Fruit fly (Drosophila melanogaster) whole organism, embryonic: ENCODE data around the gene CG1307.

ENCODE experiments used
- CG10267 ChIP-seq: fragments of 200-800 bp; sonication (Bioruptor generic); optimal IDR thresholded peaks from 2 replicates; lab custom pipeline; 2018; ENCODE audit warnings: missing biosample characterization, mild to moderate bottlenecking, missing genetic modification characterization, moderate library complexity
- CG10462 ChIP-seq: fragments of 200-800 bp; sonication (Bioruptor generic); optimal IDR thresholded peaks from 2 replicates; lab custom pipeline; 2016; ENCODE audit warnings: missing biosample characterization, missing genetic modification characterization
- CG10565 ChIP-seq: fragments of 200-800 bp; sonication (Bioruptor generic); optimal IDR thresholded peaks from 3 replicates; lab custom pipeline; 2016; ENCODE audit warnings: missing biosample characterization, mild to moderate bottlenecking, missing genetic modification characterization
- CG10654 ChIP-seq: fragments of 200-800 bp; sonication (Bioruptor generic); optimal IDR thresholded peaks from 2 replicates; lab custom pipeline; 2016; ENCODE audit warnings: missing biosample characterization, missing genetic modification characterization
- CG11093 ChIP-seq: fragments of 200-800 bp; sonication (Bioruptor generic); IDR thresholded peaks from 3 replicates; pipeline ENCODE4 v1.3.6; 2022; ENCODE audit warnings: missing biosample characterization, missing genetic modification characterization
- CG13424 ChIP-seq: fragments of 200-800 bp; sonication (Bioruptor generic); optimal IDR thresholded peaks from 2 replicates; lab custom pipeline; 2019; ENCODE audit warnings: missing biosample characterization, mild to moderate bottlenecking, missing genetic modification characterization, moderate library complexity
- CG13775 ChIP-seq: fragments of 200-800 bp; sonication (Bioruptor generic); optimal IDR thresholded peaks from 3 replicates; lab custom pipeline; 2017; ENCODE audit warnings: missing biosample characterization, mild to moderate bottlenecking, missing genetic modification characterization
- CG17328 ChIP-seq: fragments of 200-800 bp; sonication (Bioruptor generic); IDR thresholded peaks from 2 replicates; pipeline ENCODE4 v1.3.6; 2022; ENCODE audit warnings: missing biosample characterization, missing genetic modification characterization
- CG2678 ChIP-seq: fragments of 200-800 bp; sonication (Bioruptor generic); optimal IDR thresholded peaks from 3 replicates; lab custom pipeline; 2019; ENCODE audit warnings: missing biosample characterization, mild to moderate bottlenecking, missing genetic modification characterization, moderate library complexity
- CG2712 ChIP-seq: fragments of 200-800 bp; optimal IDR thresholded peaks from 3 replicates; lab custom pipeline; 2019; ENCODE audit warnings: missing biosample characterization, mild to moderate bottlenecking, missing genetic modification characterization, moderate library complexity
- CG33557 ChIP-seq: fragments of 200-800 bp; sonication (Bioruptor generic); optimal IDR thresholded peaks from 2 replicates; lab custom pipeline; 2019; ENCODE audit warnings: missing biosample characterization, mild to moderate bottlenecking, missing genetic modification characterization, moderate library complexity
- CG42726 ChIP-seq: fragments of 200-800 bp; sonication (Bioruptor generic); IDR thresholded peaks from 2 replicates; pipeline ENCODE4 v1.3.6; 2022; ENCODE audit warnings: missing biosample characterization, missing genetic modification characterization; ENCODE audit not compliant: partially characterized antibody
- CG4360 ChIP-seq: fragments of 200-800 bp; sonication (Bioruptor generic); IDR thresholded peaks from 2 replicates; pipeline ENCODE4 v1.3.6; 2022; ENCODE audit warnings: missing biosample characterization, missing genetic modification characterization
- CG4730 ChIP-seq: fragments of 200-800 bp; sonication (Bioruptor generic); IDR thresholded peaks from 2 replicates; pipeline ENCODE4 v1.3.6; 2022; ENCODE audit warnings: missing biosample characterization, missing genetic modification characterization
- CG6272 ChIP-seq: fragments of 200-800 bp; sonication (Bioruptor generic); IDR thresholded peaks from 2 replicates; pipeline ENCODE4 v1.3.6; 2022; ENCODE audit warnings: missing biosample characterization, missing genetic modification characterization
- CG6791 ChIP-seq: fragments of 200-800 bp; sonication (Bioruptor generic); IDR thresholded peaks from 3 replicates; pipeline ENCODE4 v1.3.6; 2022; ENCODE audit warnings: missing biosample characterization, missing genetic modification characterization; ENCODE audit not compliant: partially characterized antibody
- CG7357 ChIP-seq: fragments of 200-800 bp; sonication (Bioruptor generic); IDR thresholded peaks from 3 replicates; pipeline ENCODE4 v1.3.6; 2022; ENCODE audit warnings: missing biosample characterization, missing genetic modification characterization
- CG7372 ChIP-seq: fragments of 200-800 bp; sonication (Bioruptor generic); IDR thresholded peaks from 2 replicates; pipeline ENCODE4 v1.3.6; 2022; ENCODE audit warnings: missing biosample characterization, missing genetic modification characterization
- CG7963 ChIP-seq: fragments of 200-800 bp; sonication (Bioruptor generic); IDR thresholded peaks from 3 replicates; pipeline ENCODE4 v1.3.6; 2022; ENCODE audit warnings: missing biosample characterization, missing genetic modification characterization; ENCODE audit not compliant: partially characterized antibody
- CG8290 ChIP-seq, 3 experiments: fragments of 200-800 bp; sonication (Bioruptor generic); optimal IDR thresholded peaks; 2 replicates each; lab custom pipeline; 2016 to 2019; ENCODE audit warnings: missing biosample characterization in 3 of 3, missing genetic modification characterization in 3 of 3, mild to moderate bottlenecking in 2 of 3, moderate library complexity in 1 of 3
- CG8924 ChIP-seq: fragments of 200-800 bp; optimal IDR thresholded peaks from 3 replicates; lab custom pipeline; 2019; ENCODE audit warnings: missing biosample characterization, mild to moderate bottlenecking, missing genetic modification characterization, moderate library complexity
- CG9817 ChIP-seq: fragments of 200-800 bp; sonication (Bioruptor generic); optimal IDR thresholded peaks from 2 replicates; lab custom pipeline; 2018; ENCODE audit warnings: missing biosample characterization, mild to moderate bottlenecking, missing genetic modification characterization, moderate library complexity
- CoRest ChIP-seq: fragments of 200-800 bp; sonication (Bioruptor generic); optimal IDR thresholded peaks from 3 replicates; lab custom pipeline; 2018; ENCODE audit warnings: missing biosample characterization, mild to moderate bottlenecking, missing genetic modification characterization, moderate library complexity
- Ets97D ChIP-seq: fragments of 200-800 bp; sonication (Bioruptor generic); optimal IDR thresholded peaks from 3 replicates; lab custom pipeline; 2016; ENCODE audit warnings: missing biosample characterization, missing genetic modification characterization
- HLHmδ ChIP-seq: fragments of 200-800 bp; sonication (Bioruptor generic); optimal IDR thresholded peaks from 2 replicates; lab custom pipeline; 2018; ENCODE audit warnings: missing biosample characterization, mild to moderate bottlenecking, missing genetic modification characterization, moderate library complexity
- Hr51 ChIP-seq, 2 experiments: fragments of 200-800 bp; sonication (Bioruptor generic); optimal IDR thresholded peaks; 2 replicates in 1 of 2; 3 replicates in 1 of 2; lab custom pipeline; 2016 to 2018; ENCODE audit warnings: missing biosample characterization in 2 of 2, missing genetic modification characterization in 2 of 2, mild to moderate bottlenecking in 1 of 2, moderate library complexity in 1 of 2
- MTF-1 ChIP-seq: fragments of 200-800 bp; sonication (Bioruptor generic); optimal IDR thresholded peaks from 2 replicates; lab custom pipeline; 2018; ENCODE audit warnings: missing biosample characterization, mild to moderate bottlenecking, missing genetic modification characterization, borderline replicate concordance
- NC2β ChIP-seq: fragments of 200-800 bp; sonication (Bioruptor generic); optimal IDR thresholded peaks from 2 replicates; lab custom pipeline; 2016; ENCODE audit warnings: missing biosample characterization, missing genetic modification characterization
- Oli ChIP-seq: fragments of 200-800 bp; sonication (Bioruptor generic); optimal IDR thresholded peaks from 2 replicates; lab custom pipeline; 2018; ENCODE audit warnings: missing biosample characterization, mild to moderate bottlenecking, missing genetic modification characterization, moderate library complexity
- Sry-β ChIP-seq: fragments of 200-800 bp; sonication (Bioruptor generic); optimal IDR thresholded peaks from 2 replicates; lab custom pipeline; 2018; ENCODE audit warnings: missing biosample characterization, mild to moderate bottlenecking, missing genetic modification characterization, moderate library complexity
- ac ChIP-seq: fragments of 200-800 bp; sonication (Bioruptor generic); optimal IDR thresholded peaks from 3 replicates; lab custom pipeline; 2017; ENCODE audit warnings: missing biosample characterization, mild to moderate bottlenecking, missing genetic modification characterization
- az2 ChIP-seq: fragments of 200-800 bp; sonication (Bioruptor generic); optimal IDR thresholded peaks from 3 replicates; lab custom pipeline; 2016; ENCODE audit warnings: missing biosample characterization, missing genetic modification characterization
- bowl ChIP-seq: fragments of 200-800 bp; sonication (Bioruptor generic); IDR thresholded peaks from 2 replicates; pipeline ENCODE4 v1.3.6; 2022; ENCODE audit warnings: missing biosample characterization, missing genetic modification characterization
- bsh ChIP-seq, 2 experiments: fragments of 200-800 bp; sonication (Bioruptor generic); optimal IDR thresholded peaks; 2 replicates each; lab custom pipeline; 2017 to 2018; ENCODE audit warnings: mild to moderate bottlenecking in 2 of 2, missing biosample characterization in 2 of 2, missing genetic modification characterization in 2 of 2, moderate library complexity in 1 of 2
- caup ChIP-seq: fragments of 200-800 bp; sonication (Bioruptor generic); optimal IDR thresholded peaks from 3 replicates; lab custom pipeline; 2017; ENCODE audit warnings: missing biosample characterization, mild to moderate bottlenecking, missing genetic modification characterization, moderate library complexity; ENCODE audit not compliant: severe bottlenecking
- ci ChIP-seq: fragments of 200-800 bp; sonication (Bioruptor generic); IDR thresholded peaks from 3 replicates; pipeline ENCODE4 v1.3.6; 2022; ENCODE audit warnings: missing biosample characterization, missing genetic modification characterization
- cwo ChIP-seq: fragments of 200-800 bp; sonication (Bioruptor generic); optimal IDR thresholded peaks from 3 replicates; lab custom pipeline; 2017; ENCODE audit warnings: missing biosample characterization, missing genetic modification characterization, mild to moderate bottlenecking, moderate library complexity, missing genetic modification reagents
- dimm ChIP-seq: fragments of 200-800 bp; sonication (Bioruptor generic); IDR thresholded peaks from 2 replicates; pipeline ENCODE4 v1.3.6; 2022; ENCODE audit warnings: missing biosample characterization, missing genetic modification characterization
- ems ChIP-seq: fragments of 200-800 bp; sonication (Bioruptor generic); optimal IDR thresholded peaks from 3 replicates; lab custom pipeline; 2016; ENCODE audit warnings: missing biosample characterization, missing genetic modification characterization
- fru ChIP-seq: fragments of >200 bp; optimal IDR thresholded peaks from 2 replicates; lab custom pipeline; 2017
- hth ChIP-seq: fragments of >200 bp; optimal IDR thresholded peaks from 2 replicates; lab custom pipeline; 2017; ENCODE audit warnings: inconsistent platforms
- onecut ChIP-seq: fragments of 200-800 bp; sonication (Bioruptor generic); IDR thresholded peaks from 2 replicates; pipeline ENCODE4 v1.3.6; 2022; ENCODE audit warnings: missing biosample characterization, missing genetic modification characterization
- prd ChIP-seq, 3 experiments: fragments of >200 bp in 2 of 3; fragments of 200-800 bp in 1 of 3; sonication (Bioruptor generic) in 1 of 3; optimal IDR thresholded peaks in 2 of 3; IDR thresholded peaks in 1 of 3; 2 replicates in 2 of 3; 3 replicates in 1 of 3; pipeline versions ENCODE4 v1.3.6 to Lab custom; 2017 to 2022; ENCODE audit warnings: missing biosample characterization in 1 of 3, missing genetic modification characterization in 1 of 3
- run ChIP-seq: fragments of 200-800 bp; sonication (Bioruptor generic); optimal IDR thresholded peaks from 3 replicates; lab custom pipeline; 2018; ENCODE audit warnings: missing biosample characterization, mild to moderate bottlenecking, missing genetic modification characterization
- tin ChIP-seq: fragments of 200-800 bp; sonication (Bioruptor generic); optimal IDR thresholded peaks from 3 replicates; lab custom pipeline; 2016; ENCODE audit warnings: missing biosample characterization, missing genetic modification characterization

CG1307 gene

DNA sequence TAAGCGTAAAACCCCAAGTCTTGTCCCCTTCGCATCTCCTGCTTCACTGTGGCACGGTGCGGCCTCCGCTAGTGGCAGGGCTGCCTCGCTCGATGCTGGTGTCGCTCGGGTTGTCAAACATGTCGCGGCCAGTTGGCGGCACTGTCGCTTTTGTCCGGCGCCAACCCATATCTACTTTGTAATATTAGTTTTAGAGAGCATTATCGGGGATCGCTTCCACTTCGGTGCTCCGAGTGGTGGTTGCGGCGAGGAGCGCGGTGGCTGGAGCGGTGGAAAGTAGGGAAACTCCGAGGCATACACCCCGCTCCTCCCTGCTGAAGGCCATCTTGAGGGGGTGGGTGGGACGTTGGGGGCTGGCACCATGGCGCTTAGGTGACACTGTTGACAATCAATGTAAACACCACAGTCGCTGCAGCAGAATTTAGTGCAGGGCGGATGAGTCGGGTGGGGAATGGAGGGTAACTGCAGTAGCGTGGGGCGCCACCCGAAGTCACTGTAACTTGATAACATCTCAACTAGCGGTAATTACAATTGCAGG, 7.9 kb upstream of the CG1307 start (continued):
- TF ChIP-seq Ets97D (GFP tag; lab: Kevin White, UChicago) (no peak), ac (peak; percentile 59)

DNA sequence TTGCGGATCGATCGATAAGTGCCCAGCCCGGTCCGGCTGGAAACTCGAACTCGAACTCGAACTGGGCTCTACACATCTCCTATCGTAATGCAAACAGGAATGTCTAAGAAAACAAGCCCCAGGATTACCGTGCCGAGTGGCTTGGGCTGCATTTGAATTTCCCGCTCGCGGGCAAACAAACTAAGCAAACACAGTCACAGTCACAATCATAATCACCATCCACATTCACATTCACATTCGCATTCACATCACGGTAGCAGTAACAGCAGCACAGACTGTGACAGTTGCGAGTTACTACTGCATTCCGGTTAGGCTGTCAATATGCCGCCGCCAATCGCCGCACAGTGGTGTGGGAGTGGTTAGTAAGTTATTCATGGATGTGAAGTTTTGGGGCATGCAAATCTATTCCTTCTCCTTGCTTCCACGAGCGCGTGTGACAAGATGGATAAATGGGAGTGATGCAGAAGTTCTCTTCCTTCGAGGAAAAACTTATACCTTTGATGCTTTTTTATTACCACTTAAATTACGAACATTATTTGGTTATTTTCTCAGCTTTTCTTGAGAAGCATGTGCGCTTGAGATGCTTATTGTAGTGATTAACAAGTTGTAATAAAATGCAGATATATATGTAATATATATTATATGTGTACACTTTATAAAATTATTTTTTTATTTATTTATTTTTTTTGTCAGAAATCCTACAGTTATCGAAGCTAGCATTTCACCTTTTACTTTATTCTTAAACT, 7.3 kb upstream of the CG1307 start:
- TF ChIP-seq CoRest (peak; percentile 6), fru (lab: Kevin White, UChicago) (no peak), dimm (GFP tag; lab: Robert Waterston, UW) (no peak), CG10565 (GFP tag; lab: Kevin White, UChicago) (no peak), bowl (GFP tag; lab: Robert Waterston, UW) (0 out of 2 replicates have a peak, but pooled peaks have one; percentile 7), CG10654 (no peak), onecut (peak; percentile 21; the same call in 1 of the 2 replicates), CG7963 (GFP tag; lab: Robert Waterston, UW) (0 out of 3 replicates have a peak, but pooled peaks have one; percentile 15), CG17328 (GFP tag; lab: Robert Waterston, UW) (0 out of 2 replicates have a peak, but pooled peaks have one; percentile 7), CG10462 (GFP tag; lab: Kevin White, UChicago) (no peak), CG13775 (GFP tag; lab: Kevin White, UChicago) (peak; percentile 23), CG10267 (tag; lab: Kevin White, UChicago) (peak; percentile 7), CG42726 (GFP tag; lab: Robert Waterston, UW) (no peak), prd (optimal IDR thresholded peaks at IDR 0.05; lab: Kevin White, UChicago) (no peak), prd (GFP tag; IDR thresholded peaks at IDR 0.05; lab: Robert Waterston, UW) (peak; percentile 31; the same call in 1 of the 3 replicates), NC2β (peak; percentile 10), ems (GFP tag; lab: Kevin White, UChicago) (no peak), CG2678 (peak; percentile 20), Hr51 (GFP tag; optimal IDR thresholded peaks at IDR 0.05; lab: Kevin White, UChicago) (peak in 1 of 2 experiments; percentile 27), caup (GFP tag; lab: Kevin White, UChicago) (no peak), CG6272 (GFP tag; lab: Robert Waterston, UW) (0 out of 2 replicates have a peak, but pooled peaks have one; percentile 5), CG8290 (GFP tag; optimal IDR thresholded peaks at IDR 0.05; lab: Kevin White, UChicago) (no peak), CG8290 (tag; optimal IDR thresholded peaks at IDR 0.05; lab: Kevin White, UChicago) (peak in 1 of 2 experiments; percentile 14), Sry-β (no peak), run (tag; lab: Kevin White, UChicago) (no peak), bsh (GFP tag; optimal IDR thresholded peaks at IDR 0.05; lab: Kevin White, UChicago) (peak in 1 of 2 experiments; percentile 51), CG2712 (tag; lab: Kevin White, UChicago) (peak; percentile 14), CG6791 (peak; percentile 44; the same call in 1 of the 3 replicates), MTF-1 (GFP tag; lab: Kevin White, UChicago) (peak; percentile 6), CG7357 (GFP tag; lab: Robert Waterston, UW) (no peak), hth (lab: Kevin White, UChicago) (no peak), CG4730 (GFP tag; lab: Robert Waterston, UW) (no peak), CG11093 (peak; percentile 17; the same call in 1 of the 3 replicates), CG8924 (tag; lab: Kevin White, UChicago) (peak; percentile 9), HLHmδ (GFP tag; lab: Kevin White, UChicago) (peak; percentile 30), CG33557 (GFP tag; lab: Kevin White, UChicago) (no peak), CG9817 (tag; lab: Kevin White, UChicago) (no peak), cwo (GFP tag; lab: Kevin White, UChicago) (no peak), az2 (GFP tag; lab: Kevin White, UChicago) (peak; percentile 17), CG4360 (GFP tag; lab: Robert Waterston, UW) (peak; percentile 48; the same call in 1 of the 2 replicates), Oli (tag; lab: Kevin White, UChicago) (peak; percentile 37), tin (GFP tag; lab: Kevin White, UChicago) (no peak), CG13424 (tag; lab: Kevin White, UChicago) (peak; percentile 18), CG7372 (GFP tag; lab: Robert Waterston, UW) (no peak), ci (GFP tag; lab: Robert Waterston, UW) (peak; percentile 30; the same call in 2 of the 3 replicates)
